Fruit fly (Drosophila melanogaster) whole organism, embryonic: Measurements from ENCODE around the gene SppL.

Experiments used
- Abd-B ChIP-seq: fragments of 200-800 bp; sonication (Bioruptor generic); optimal IDR thresholded peaks from 2 replicates; lab custom pipeline; 2018; ENCODE audit warnings: missing biosample characterization, mild to moderate bottlenecking, missing genetic modification characterization, moderate library complexity
- Adf1 ChIP-seq: fragments of 200-800 bp; sonication (Bioruptor generic); IDR thresholded peaks from 2 replicates; pipeline ENCODE4 v1.3.6; 2022; ENCODE audit warnings: missing biosample characterization, missing genetic modification characterization
- CG10274 ChIP-seq: fragments of 200-800 bp; sonication (Bioruptor generic); optimal IDR thresholded peaks from 3 replicates; lab custom pipeline; 2017; ENCODE audit warnings: missing biosample characterization, mild to moderate bottlenecking, missing genetic modification characterization
- CG12104 ChIP-seq: fragments of 200-800 bp; sonication (Bioruptor generic); optimal IDR thresholded peaks from 3 replicates; lab custom pipeline; 2016; ENCODE audit warnings: missing biosample characterization, missing genetic modification characterization
- CG13775 ChIP-seq: fragments of 200-800 bp; sonication (Bioruptor generic); optimal IDR thresholded peaks from 3 replicates; lab custom pipeline; 2017; ENCODE audit warnings: missing biosample characterization, mild to moderate bottlenecking, missing genetic modification characterization
- CG15011 ChIP-seq: fragments of 200-800 bp; sonication (Bioruptor generic); optimal IDR thresholded peaks from 3 replicates; lab custom pipeline; 2018; ENCODE audit warnings: missing biosample characterization, mild to moderate bottlenecking, missing genetic modification characterization
- CG1602 ChIP-seq: fragments of 200-800 bp; sonication (Bioruptor generic); optimal IDR thresholded peaks from 3 replicates; lab custom pipeline; 2016; ENCODE audit warnings: missing biosample characterization, missing genetic modification characterization
- CG1603 ChIP-seq: fragments of 200-800 bp; sonication (Bioruptor generic); optimal IDR thresholded peaks from 2 replicates; lab custom pipeline; 2019; ENCODE audit warnings: missing biosample characterization, mild to moderate bottlenecking, missing genetic modification characterization, moderate library complexity
- CG31441 ChIP-seq: fragments of 200-800 bp; sonication (Bioruptor generic); IDR thresholded peaks from 2 replicates; pipeline ENCODE4 v1.3.6; 2022; ENCODE audit warnings: missing biosample characterization, missing genetic modification characterization
- CG3163 ChIP-seq: fragments of 200-800 bp; sonication (Bioruptor generic); optimal IDR thresholded peaks from 3 replicates; lab custom pipeline; 2016; ENCODE audit warnings: missing biosample characterization, missing genetic modification characterization
- CG3838 ChIP-seq: fragments of 200-800 bp; sonication (Bioruptor generic); optimal IDR thresholded peaks from 3 replicates; lab custom pipeline; 2016; ENCODE audit warnings: missing biosample characterization, missing genetic modification characterization
- CG3847 ChIP-seq: fragments of 200-800 bp; sonication (Bioruptor generic); IDR thresholded peaks from 2 replicates; pipeline ENCODE4 v1.3.6; 2022; ENCODE audit warnings: missing biosample characterization, missing genetic modification characterization
- CG4617 ChIP-seq: fragments of 200-800 bp; sonication (Bioruptor generic); optimal IDR thresholded peaks from 3 replicates; lab custom pipeline; 2016; ENCODE audit warnings: missing biosample characterization, missing genetic modification characterization, borderline replicate concordance
- CG6791 ChIP-seq: fragments of 200-800 bp; sonication (Bioruptor generic); IDR thresholded peaks from 3 replicates; pipeline ENCODE4 v1.3.6; 2022; ENCODE audit warnings: missing biosample characterization, missing genetic modification characterization; ENCODE audit not compliant: partially characterized antibody
- CG7556 ChIP-seq: fragments of 200-800 bp; sonication (Bioruptor generic); optimal IDR thresholded peaks from 2 replicates; lab custom pipeline; 2017; ENCODE audit warnings: missing biosample characterization, mild to moderate bottlenecking, missing genetic modification characterization
- CG9609 ChIP-seq: fragments of 200-800 bp; sonication (Bioruptor generic); optimal IDR thresholded peaks from 3 replicates; lab custom pipeline; 2016; ENCODE audit warnings: missing biosample characterization, missing genetic modification characterization
- D ChIP-seq, 2 experiments: fragments of 200-800 bp in 1 of 2; fragments of >200 bp in 1 of 2; sonication (Bioruptor generic) in 1 of 2; optimal IDR thresholded peaks; 2 replicates in 1 of 2; 3 replicates in 1 of 2; lab custom pipeline; 2017; ENCODE audit warnings: mild to moderate bottlenecking in 1 of 2, missing biosample characterization in 1 of 2, missing genetic modification characterization in 1 of 2, missing genetic modification reagents in 1 of 2
- Deaf1 ChIP-seq: fragments of 200-800 bp; optimal IDR thresholded peaks from 3 replicates; lab custom pipeline; 2019; ENCODE audit warnings: missing biosample characterization, mild to moderate bottlenecking, missing genetic modification characterization, moderate library complexity
- E2f2 ChIP-seq: fragments of 200-800 bp; sonication (Bioruptor generic); IDR thresholded peaks from 2 replicates; pipeline ENCODE4 v1.3.6; 2022; ENCODE audit warnings: missing biosample characterization, missing genetic modification characterization
- HLHmδ ChIP-seq: fragments of 200-800 bp; sonication (Bioruptor generic); optimal IDR thresholded peaks from 2 replicates; lab custom pipeline; 2018; ENCODE audit warnings: missing biosample characterization, mild to moderate bottlenecking, missing genetic modification characterization, moderate library complexity
- Hr78 ChIP-seq, 2 experiments: fragments of 200-800 bp in 1 of 2; fragments of >200 bp in 1 of 2; sonication (Bioruptor generic) in 1 of 2; optimal IDR thresholded peaks; 2 replicates each; lab custom pipeline; 2017 to 2019; ENCODE audit warnings: missing biosample characterization in 2 of 2, missing genetic modification characterization in 2 of 2, mild to moderate bottlenecking in 1 of 2, moderate library complexity in 1 of 2
- MESR4 ChIP-seq: fragments of 200-800 bp; sonication (Bioruptor generic); optimal IDR thresholded peaks from 2 replicates; lab custom pipeline; 2018; ENCODE audit warnings: missing biosample characterization, mild to moderate bottlenecking, missing genetic modification characterization, moderate library complexity
- Med ChIP-seq: fragments of 200-800 bp; sonication (Bioruptor generic); peaks from one replicate; lab custom pipeline; 2016; ENCODE audit warnings: missing biosample characterization, missing genetic modification characterization, mild to moderate bottlenecking, inconsistent platforms, moderate library complexity
- Mrtf ChIP-seq: fragments of 200-800 bp; sonication (Bioruptor generic); IDR thresholded peaks from 3 replicates; pipeline ENCODE4 v1.3.6; 2022; ENCODE audit warnings: missing biosample characterization, missing genetic modification characterization
- Oaz ChIP-seq: fragments of 200-800 bp; sonication (Bioruptor generic); IDR thresholded peaks from 2 replicates; pipeline ENCODE4 v1.3.6; 2022; ENCODE audit warnings: missing biosample characterization, missing genetic modification characterization
- ara ChIP-seq: fragments of 200-800 bp; sonication (Bioruptor generic); IDR thresholded peaks from 2 replicates; pipeline ENCODE4 v1.3.6; 2022; ENCODE audit warnings: missing biosample characterization, missing genetic modification characterization
- az2 ChIP-seq: fragments of 200-800 bp; sonication (Bioruptor generic); optimal IDR thresholded peaks from 3 replicates; lab custom pipeline; 2016; ENCODE audit warnings: missing biosample characterization, missing genetic modification characterization
- da ChIP-seq: fragments of 200-800 bp; sonication (Bioruptor generic); optimal IDR thresholded peaks from 2 replicates; lab custom pipeline; 2016; ENCODE audit warnings: missing biosample characterization, missing genetic modification characterization
- exex ChIP-seq: fragments of 200-800 bp; sonication (Bioruptor generic); optimal IDR thresholded peaks from 4 replicates; lab custom pipeline; 2018; ENCODE audit warnings: missing biosample characterization, mild to moderate bottlenecking, missing genetic modification characterization, moderate library complexity
- eyg ChIP-seq: fragments of 200-800 bp; sonication (Bioruptor generic); optimal IDR thresholded peaks from 3 replicates; lab custom pipeline; 2016; ENCODE audit warnings: missing biosample characterization, missing genetic modification characterization
- fd64A ChIP-seq: fragments of 200-800 bp; sonication (Bioruptor generic); optimal IDR thresholded peaks from 3 replicates; lab custom pipeline; 2018; ENCODE audit warnings: missing biosample characterization, mild to moderate bottlenecking, missing genetic modification characterization
- fru ChIP-seq: fragments of >200 bp; optimal IDR thresholded peaks from 2 replicates; lab custom pipeline; 2017
- gfzf ChIP-seq: fragments of 200-800 bp; sonication (Bioruptor generic); optimal IDR thresholded peaks from 2 replicates; lab custom pipeline; 2016; ENCODE audit warnings: missing biosample characterization, mild to moderate bottlenecking, missing genetic modification characterization, moderate library complexity
- grn ChIP-seq: fragments of 200-800 bp; sonication (Bioruptor generic); optimal IDR thresholded peaks from 3 replicates; lab custom pipeline; 2017; ENCODE audit warnings: missing biosample characterization, missing genetic modification characterization
- gsb ChIP-seq: fragments of 200-800 bp; sonication (Bioruptor generic); IDR thresholded peaks from 2 replicates; pipeline ENCODE4 v1.3.6; 2022; ENCODE audit warnings: missing biosample characterization, missing genetic modification characterization
- hbn ChIP-seq: fragments of 200-800 bp; sonication (Bioruptor generic); IDR thresholded peaks from 2 replicates; pipeline ENCODE4 v1.3.6; 2022; ENCODE audit warnings: missing biosample characterization, missing genetic modification characterization; ENCODE audit not compliant: partially characterized antibody
- inv ChIP-seq: fragments of 200-800 bp; sonication (Bioruptor generic); IDR thresholded peaks from 2 replicates; pipeline ENCODE4 v1.3.6; 2022; ENCODE audit warnings: missing biosample characterization, missing genetic modification characterization; ENCODE audit not compliant: partially characterized antibody
- kah ChIP-seq: fragments of 200-800 bp; sonication (Bioruptor generic); optimal IDR thresholded peaks from 2 replicates; lab custom pipeline; 2018; ENCODE audit warnings: missing biosample characterization, mild to moderate bottlenecking, missing genetic modification characterization
- kni ChIP-seq: fragments of 200-800 bp; sonication (Bioruptor generic); optimal IDR thresholded peaks from 3 replicates; lab custom pipeline; 2017; ENCODE audit warnings: mild to moderate bottlenecking, missing biosample characterization, missing genetic modification reagents, missing genetic modification characterization
- onecut ChIP-seq: fragments of 200-800 bp; sonication (Bioruptor generic); IDR thresholded peaks from 2 replicates; pipeline ENCODE4 v1.3.6; 2022; ENCODE audit warnings: missing biosample characterization, missing genetic modification characterization
- pros ChIP-seq: fragments of 200-800 bp; sonication (Bioruptor generic); optimal IDR thresholded peaks from 3 replicates; lab custom pipeline; 2019; ENCODE audit warnings: missing biosample characterization, mild to moderate bottlenecking, missing genetic modification characterization, moderate library complexity
- ro ChIP-seq: fragments of 200-800 bp; sonication (Bioruptor generic); IDR thresholded peaks from 2 replicates; pipeline ENCODE4 v1.3.6; 2022; ENCODE audit warnings: missing biosample characterization, missing genetic modification characterization
- schlank ChIP-seq: fragments of 200-800 bp; sonication (Bioruptor generic); optimal IDR thresholded peaks from 2 replicates; lab custom pipeline; 2018; ENCODE audit warnings: missing biosample characterization, mild to moderate bottlenecking, missing genetic modification characterization
- sd ChIP-seq: fragments of 200-800 bp; sonication (Bioruptor generic); optimal IDR thresholded peaks from 3 replicates; lab custom pipeline; 2018; ENCODE audit warnings: missing biosample characterization, mild to moderate bottlenecking, missing genetic modification characterization, moderate library complexity
- so ChIP-seq: fragments of 200-800 bp; sonication (Bioruptor generic); IDR thresholded peaks from 3 replicates; pipeline ENCODE4 v1.3.6; 2022; ENCODE audit warnings: missing biosample characterization, missing genetic modification characterization
- tap ChIP-seq: fragments of 200-800 bp; optimal IDR thresholded peaks from 3 replicates; lab custom pipeline; 2019; ENCODE audit warnings: missing biosample characterization, mild to moderate bottlenecking, missing genetic modification characterization, moderate library complexity
- unpg ChIP-seq: fragments of 200-800 bp; sonication (Bioruptor generic); optimal IDR thresholded peaks from 3 replicates; lab custom pipeline; 2018; ENCODE audit warnings: missing biosample characterization, mild to moderate bottlenecking, missing genetic modification characterization, moderate library complexity
- zf30C ChIP-seq: fragments of 200-800 bp; sonication (Bioruptor generic); optimal IDR thresholded peaks from 3 replicates; lab custom pipeline; 2018; ENCODE audit warnings: missing biosample characterization, mild to moderate bottlenecking, missing genetic modification characterization

SppL gene

dm6 chr3R:25880971-25881809 lies 594 bp upstream of the SppL start, which contains the start of gene Tsp96F (continued):
- TF ChIP-seq CG15011 (GFP tag; lab: Kevin White, UChicago) = no peak
- TF ChIP-seq tap (tag; lab: Kevin White, UChicago) = no peak
- TF ChIP-seq Mrtf (GFP tag; lab: Robert Waterston, UW) = no peak
- TF ChIP-seq fru (lab: Kevin White, UChicago) = no peak
- TF ChIP-seq CG1602 = no peak
- TF ChIP-seq CG3838 = no peak
- peak; percentile 41 for TF ChIP-seq E2f2 (GFP tag; lab: Robert Waterston, UW)
- no peak for TF ChIP-seq zf30C (GFP tag; lab: Kevin White, UChicago)
- TF ChIP-seq Med (GFP tag; lab: Kevin White, UChicago) = peak; percentile 83
- TF ChIP-seq Hr78 (GFP tag; optimal IDR thresholded peaks at IDR 0.05; lab: Kevin White, UChicago) = no peak
- TF ChIP-seq az2 (GFP tag; lab: Kevin White, UChicago) = no peak
- TF ChIP-seq pros (GFP tag; lab: Kevin White, UChicago) = no peak
- TF ChIP-seq da (GFP tag; lab: Kevin White, UChicago) = no peak
- no peak for TF ChIP-seq D (optimal IDR thresholded peaks at IDR 0.05; lab: Kevin White, UChicago)
- no peak for TF ChIP-seq D (GFP tag; optimal IDR thresholded peaks at IDR 0.05; lab: Kevin White, UChicago)
- TF ChIP-seq gsb (GFP tag; lab: Robert Waterston, UW) = no peak
- no peak for TF ChIP-seq CG12104
- TF ChIP-seq ro = no peak
- TF ChIP-seq sd (tag; lab: Kevin White, UChicago) = peak; percentile 45
- no peak for TF ChIP-seq fd64A (GFP tag; lab: Kevin White, UChicago)
- no peak for TF ChIP-seq Oaz (GFP tag; lab: Robert Waterston, UW)
- TF ChIP-seq CG3847 (GFP tag; lab: Robert Waterston, UW) = peak; percentile 38; the same call in 1 of the 2 replicates
- peak; percentile 6 for TF ChIP-seq CG4617 (GFP tag; lab: Kevin White, UChicago)
- TF ChIP-seq onecut = peak; percentile 27; the same call in 1 of the 2 replicates
- TF ChIP-seq eyg (GFP tag; lab: Kevin White, UChicago) = no peak
- peak; percentile 57 for TF ChIP-seq kni
- TF ChIP-seq HLHmδ (GFP tag; lab: Kevin White, UChicago) = peak; percentile 13
- peak; percentile 95 for TF ChIP-seq gfzf
- TF ChIP-seq CG6791 (GFP tag; lab: Robert Waterston, UW) = peak; percentile 69
- TF ChIP-seq ara (GFP tag; lab: Robert Waterston, UW) = no peak
- TF ChIP-seq exex (tag; lab: Kevin White, UChicago) = no peak
- TF ChIP-seq kah (GFP tag; lab: Kevin White, UChicago) = peak; percentile 40
- no peak for TF ChIP-seq Adf1 (GFP tag; lab: Robert Waterston, UW)
- TF ChIP-seq schlank (tag; lab: Kevin White, UChicago) = no peak
- no peak for TF ChIP-seq CG13775 (GFP tag; lab: Kevin White, UChicago)
- peak; percentile 44; the same call in 1 of the 2 replicates for TF ChIP-seq inv (GFP tag; lab: Robert Waterston, UW)
- no peak for TF ChIP-seq CG31441
- TF ChIP-seq so (GFP tag; lab: Robert Waterston, UW) = peak; percentile 20; the same call in 1 of the 3 replicates
- TF ChIP-seq grn = no peak
- peak; percentile 32 for TF ChIP-seq Abd-B (GFP tag; lab: Kevin White, UChicago)
- TF ChIP-seq MESR4 = peak; percentile 81
- TF ChIP-seq CG9609 = peak; percentile 7
- no peak for TF ChIP-seq unpg (GFP tag; lab: Kevin White, UChicago)
- no peak for TF ChIP-seq CG3163 (GFP tag; lab: Kevin White, UChicago)
- peak; percentile 92 for TF ChIP-seq CG1603 (tag; lab: Kevin White, UChicago)
- no peak for TF ChIP-seq CG7556 (GFP tag; lab: Kevin White, UChicago)
- TF ChIP-seq hbn (GFP tag; lab: Robert Waterston, UW) = peak; percentile 30; the same call in 1 of the 2 replicates
- no peak for TF ChIP-seq CG10274
- TF ChIP-seq Deaf1 (tag; lab: Kevin White, UChicago) = no peak
